Worm (Caenorhabditis elegans): Measurements from ENCODE around the gene grdn-1.

- TF ChIP-seq scrt-1 (GFP tag; IDR thresholded peaks at IDR 0.05): no peak
- TF ChIP-seq pes-1 (GFP tag; IDR thresholded peaks at IDR 0.05): no peak
- no peak for TF ChIP-seq ama-1 (optimal IDR thresholded peaks at IDR 0.05)
- TF ChIP-seq ceh-13 (GFP tag; optimal IDR thresholded peaks at IDR 0.05): no peak
- TF ChIP-seq flt-1 (GFP tag; IDR thresholded peaks at IDR 0.05): no peak
- TF ChIP-seq hmg-4 (GFP tag; optimal IDR thresholded peaks at IDR 0.05): no peak
- no peak for TF ChIP-seq ets-7 (tag; optimal IDR thresholded peaks at IDR 0.05)
- no peak for TF ChIP-seq aly-1 (tag; optimal IDR thresholded peaks at IDR 0.05)
- TF ChIP-seq tra-4 (tag; optimal IDR thresholded peaks at IDR 0.05): no peak
- no peak for TF ChIP-seq F13C5.2 (tag; optimal IDR thresholded peaks at IDR 0.05)
Measured at ce11 chrV:18657391-18657790, 64.8 kb downstream of the grdn-1 start.

Measured in whole organism, early embryonic.